Worm (Caenorhabditis elegans) whole organism, L1 larva: ENCODE results near the gene EEED8.4.

Experiments
- C16A3.4 ChIP-seq: fragments of 150-350 bp; optimal IDR thresholded peaks from 2 replicates; lab custom pipeline; 2014; ENCODE audit warnings: missing biosample characterization, missing genetic modification characterization
- C34B4.2 ChIP-seq: sonication (generic microtip); optimal IDR thresholded peaks from 2 replicates; lab custom pipeline; 2017; ENCODE audit warnings: mild to moderate bottlenecking, missing genetic modification characterization, missing compliant biosample characterization
- F16B12.6 ChIP-seq: fragments of 150-350 bp; optimal IDR thresholded peaks from 2 replicates; lab custom pipeline; 2014; ENCODE audit warnings: missing biosample characterization, missing genetic modification characterization
- Y116A8C.19 ChIP-seq: sonication (generic microtip); optimal IDR thresholded peaks from 2 replicates; lab custom pipeline; 2016; ENCODE audit warnings: missing compliant biosample characterization, missing genetic modification characterization, borderline replicate concordance
- blmp-1 ChIP-seq: fragments of 150-350 bp; optimal IDR thresholded peaks from 2 replicates; lab custom pipeline; 2014; ENCODE audit warnings: missing biosample characterization, missing genetic modification characterization
- ceh-8 ChIP-seq: fragments of 200-800 bp; sonication (Bioruptor generic); optimal IDR thresholded peaks from 2 replicates; lab custom pipeline; 2018; ENCODE audit warnings: mild to moderate bottlenecking, missing genetic modification characterization, moderate library complexity, missing compliant biosample characterization
- ceh-82 ChIP-seq, 3 experiments: fragments of 150-350 bp in 1 of 3; sonication (generic microtip) in 2 of 3; optimal IDR thresholded peaks; 2 replicates each; lab custom pipeline; 2014 to 2017; ENCODE audit warnings: missing biosample characterization in 3 of 3, missing genetic modification characterization in 3 of 3
- ceh-88 ChIP-seq: fragments of 200-800 bp; sonication (Bioruptor generic); IDR thresholded peaks from 2 replicates; pipeline ENCODE4 v1.3.6; 2022; ENCODE audit warnings: missing genetic modification characterization, missing compliant biosample characterization
- ceh-90 ChIP-seq: sonication (generic microtip); optimal IDR thresholded peaks from 2 replicates; lab custom pipeline; 2016; ENCODE audit warnings: missing genetic modification characterization, missing compliant biosample characterization
- ces-1 ChIP-seq: fragments of 150-350 bp; optimal IDR thresholded peaks from 2 replicates; lab custom pipeline; 2014; ENCODE audit warnings: missing biosample characterization, missing genetic modification reagents, missing genetic modification characterization
- dpl-1 ChIP-seq, 3 experiments: fragments of 150-350 bp in 2 of 3; sonication (generic microtip) in 1 of 3; optimal IDR thresholded peaks; 2 replicates each; lab custom pipeline; 2014 to 2017; ENCODE audit warnings: missing biosample characterization in 3 of 3, missing genetic modification characterization in 3 of 3, missing genetic modification reagents in 3 of 3
- dsc-1 ChIP-seq: sonication (generic microtip); optimal IDR thresholded peaks from 2 replicates; lab custom pipeline; 2016; ENCODE audit warnings: mild to moderate bottlenecking, missing genetic modification characterization, missing compliant biosample characterization
- efl-3 ChIP-seq: fragments of 200-800 bp; sonication (Bioruptor generic); optimal IDR thresholded peaks from 2 replicates; lab custom pipeline; 2018; ENCODE audit warnings: mild to moderate bottlenecking, missing genetic modification characterization, missing compliant biosample characterization
- elt-2 ChIP-seq: sonication (generic microtip); optimal IDR thresholded peaks from 2 replicates; lab custom pipeline; 2016; ENCODE audit warnings: missing genetic modification characterization, mild to moderate bottlenecking, inconsistent platforms, missing compliant biosample characterization, missing genetic modification reagents
- elt-3 ChIP-seq, 6 experiments: fragments of 150-350 bp in 1 of 6; sonication (generic microtip); optimal IDR thresholded peaks; 2 replicates each; lab custom pipeline; 2017 to 2018; ENCODE audit warnings: missing biosample characterization in 6 of 6, missing genetic modification characterization in 6 of 6, inconsistent platforms in 1 of 6
- fkh-10 ChIP-seq: sonication (generic microtip); optimal IDR thresholded peaks from 2 replicates; lab custom pipeline; 2017; ENCODE audit warnings: missing biosample characterization, missing genetic modification reagents, missing genetic modification characterization
- fkh-8 ChIP-seq: sonication (generic microtip); optimal IDR thresholded peaks from 2 replicates; lab custom pipeline; 2016; ENCODE audit warnings: mild to moderate bottlenecking, missing genetic modification characterization, missing compliant biosample characterization
- grh-1 ChIP-seq: fragments of 200-800 bp; sonication (Bioruptor generic); IDR thresholded peaks from 2 replicates; pipeline ENCODE4 v1.3.6; 2022; ENCODE audit warnings: missing genetic modification reagents, missing genetic modification characterization, missing compliant biosample characterization
- hlh-17 ChIP-seq: fragments of 200-800 bp; sonication (Bioruptor generic); optimal IDR thresholded peaks from 2 replicates; lab custom pipeline; 2018; ENCODE audit warnings: missing genetic modification characterization, mild to moderate bottlenecking, missing compliant biosample characterization, moderate library complexity, borderline replicate concordance
- hlh-4 ChIP-seq: sonication (generic microtip); optimal IDR thresholded peaks from 2 replicates; lab custom pipeline; 2016; ENCODE audit warnings: mild to moderate bottlenecking, missing genetic modification characterization, missing compliant biosample characterization
- hpl-2 ChIP-seq: fragments of 150-350 bp; optimal IDR thresholded peaks from 2 replicates; lab custom pipeline; 2014; ENCODE audit warnings: missing biosample characterization, missing genetic modification reagents, missing genetic modification characterization
- isw-1 ChIP-seq: fragments of 200-800 bp; sonication (Bioruptor generic); IDR thresholded peaks from 2 replicates; pipeline ENCODE4 v1.3.6; 2022; ENCODE audit warnings: missing genetic modification characterization, missing compliant biosample characterization
- jun-1 ChIP-seq: fragments of 150-350 bp; optimal IDR thresholded peaks from 2 replicates; lab custom pipeline; 2014; ENCODE audit warnings: missing biosample characterization, missing genetic modification reagents, missing genetic modification characterization
- lin-14 ChIP-seq: fragments of 200-800 bp; sonication (Bioruptor generic); optimal IDR thresholded peaks from 2 replicates; lab custom pipeline; 2018; ENCODE audit warnings: mild to moderate bottlenecking, missing genetic modification characterization, moderate library complexity, missing compliant biosample characterization
- lin-35 ChIP-seq, 2 experiments: fragments of 150-350 bp; optimal IDR thresholded peaks; 2 replicates each; lab custom pipeline; 2014; ENCODE audit warnings: missing biosample characterization in 2 of 2, missing genetic modification characterization in 2 of 2, missing genetic modification reagents in 2 of 2
- lin-39 ChIP-seq: fragments of 150-350 bp; optimal IDR thresholded peaks from 2 replicates; lab custom pipeline; 2014; ENCODE audit warnings: missing biosample characterization, missing genetic modification reagents, missing genetic modification characterization
- lir-3 ChIP-seq: sonication (generic microtip); optimal IDR thresholded peaks from 2 replicates; lab custom pipeline; 2016; ENCODE audit warnings: mild to moderate bottlenecking, missing genetic modification characterization, moderate library complexity, missing compliant biosample characterization; ENCODE audit not compliant: poor library complexity
- lsy-2 ChIP-seq, 2 experiments: fragments of 150-350 bp; optimal IDR thresholded peaks; 2 replicates each; lab custom pipeline; 2014; ENCODE audit warnings: missing biosample characterization in 2 of 2, missing genetic modification characterization in 2 of 2
- mdl-1 ChIP-seq, 2 experiments: fragments of 150-350 bp; optimal IDR thresholded peaks; 2 replicates each; lab custom pipeline; 2014 to 2017; ENCODE audit warnings: missing biosample characterization in 2 of 2, missing genetic modification characterization in 2 of 2, inconsistent platforms in 1 of 2
- nhr-12 ChIP-seq: sonication (generic microtip); optimal IDR thresholded peaks from 2 replicates; lab custom pipeline; 2017; ENCODE audit warnings: missing biosample characterization, missing genetic modification characterization
- nhr-19 ChIP-seq: fragments of 200-800 bp; sonication (Bioruptor generic); conservative IDR thresholded peaks from 2 replicates; pipeline ENCODE4 v1.3.6; 2022; ENCODE audit warnings: missing genetic modification characterization, missing compliant biosample characterization
- nhr-20 ChIP-seq: sonication (generic microtip); optimal IDR thresholded peaks from 2 replicates; lab custom pipeline; 2016; ENCODE audit warnings: mild to moderate bottlenecking, missing genetic modification characterization, missing compliant biosample characterization
- nhr-47 ChIP-seq: sonication (generic microtip); optimal IDR thresholded peaks from 2 replicates; lab custom pipeline; 2016; ENCODE audit warnings: mild to moderate bottlenecking, missing genetic modification characterization, moderate library complexity, missing compliant biosample characterization
- nhr-76 ChIP-seq: sonication (generic microtip); optimal IDR thresholded peaks from 2 replicates; lab custom pipeline; 2017; ENCODE audit warnings: missing biosample characterization, missing genetic modification characterization
- nhr-77 ChIP-seq: fragments of 150-350 bp; optimal IDR thresholded peaks from 2 replicates; lab custom pipeline; 2014; ENCODE audit warnings: missing biosample characterization, missing genetic modification characterization
- nhr-85 ChIP-seq: sonication (generic microtip); peaks from one replicate; lab custom pipeline; 2016; ENCODE audit warnings: missing genetic modification characterization, inconsistent platforms, missing compliant biosample characterization
- pax-3 ChIP-seq: fragments of 200-800 bp; sonication (Bioruptor generic); optimal IDR thresholded peaks from 2 replicates; lab custom pipeline; 2018; ENCODE audit warnings: mild to moderate bottlenecking, missing genetic modification characterization, moderate library complexity, missing compliant biosample characterization
- pqm-1 ChIP-seq: sonication (generic microtip); optimal IDR thresholded peaks from 3 replicates; lab custom pipeline; 2017; ENCODE audit warnings: missing biosample characterization, missing genetic modification characterization
- rnt-1 ChIP-seq: sonication (generic microtip); optimal IDR thresholded peaks from 2 replicates; lab custom pipeline; 2016; ENCODE audit warnings: mild to moderate bottlenecking, missing genetic modification characterization, moderate library complexity, missing compliant biosample characterization
- snpc-4 ChIP-seq: fragments of 150-350 bp; optimal IDR thresholded peaks from 2 replicates; lab custom pipeline; 2014; ENCODE audit warnings: missing biosample characterization, missing genetic modification characterization
- swsn-7 ChIP-seq: sonication (generic microtip); optimal IDR thresholded peaks from 2 replicates; lab custom pipeline; 2016; ENCODE audit warnings: missing genetic modification characterization, missing compliant biosample characterization
- tbx-2 ChIP-seq: sonication (generic microtip); optimal IDR thresholded peaks from 2 replicates; lab custom pipeline; 2016; ENCODE audit warnings: missing genetic modification characterization, missing compliant biosample characterization
- tlp-1 ChIP-seq: fragments of 150-350 bp; optimal IDR thresholded peaks from 2 replicates; lab custom pipeline; 2014; ENCODE audit warnings: missing biosample characterization, missing genetic modification characterization
- unc-130 ChIP-seq: fragments of 150-350 bp; optimal IDR thresholded peaks from 2 replicates; lab custom pipeline; 2017; ENCODE audit warnings: missing biosample characterization, missing genetic modification characterization, inconsistent platforms
- unc-30 ChIP-seq: sonication (generic microtip); optimal IDR thresholded peaks from 2 replicates; lab custom pipeline; 2017; ENCODE audit warnings: missing biosample characterization, missing genetic modification characterization
- unc-86 ChIP-seq: sonication (generic microtip); optimal IDR thresholded peaks from 2 replicates; lab custom pipeline; 2016; ENCODE audit warnings: missing genetic modification characterization, missing compliant biosample characterization
- vab-15 ChIP-seq: sonication (generic microtip); optimal IDR thresholded peaks from 2 replicates; lab custom pipeline; 2017; ENCODE audit warnings: missing genotype, mild to moderate bottlenecking, missing genetic modification characterization, missing compliant biosample characterization
- ztf-11 ChIP-seq, 2 experiments: sonication (generic microtip); optimal IDR thresholded peaks; 2 replicates each; lab custom pipeline; 2016 to 2017; ENCODE audit warnings: missing genetic modification characterization in 2 of 2, missing biosample characterization in 1 of 2, missing compliant biosample characterization in 1 of 2

Gene EEED8.4

DNA sequence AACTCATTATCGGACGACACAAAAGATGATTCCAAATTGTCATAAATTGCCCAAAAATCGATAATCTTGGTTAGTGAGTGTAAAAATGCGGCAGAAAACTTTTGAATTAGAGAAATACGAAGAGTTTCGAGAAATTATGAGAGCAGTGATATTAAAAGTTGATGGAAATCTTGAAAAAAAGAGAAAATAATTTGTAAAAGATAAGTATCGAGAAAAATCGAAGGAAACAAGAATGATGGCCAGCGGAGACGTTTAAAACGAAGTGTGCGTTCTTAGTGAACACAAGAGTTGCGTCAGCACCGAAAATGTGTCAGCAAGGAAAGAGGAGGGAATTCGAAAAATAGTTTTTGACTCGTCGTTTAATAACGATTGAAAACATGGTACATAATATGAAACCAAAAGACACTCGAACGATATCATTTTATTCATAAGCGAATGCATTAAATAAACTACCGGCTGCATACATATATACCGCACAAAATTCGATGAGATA is 19.2 kb upstream of the EEED8.4 start, which contains the start of gene ndx-6 (continued):
- TF ChIP-seq dpl-1 (GFP tag; optimal IDR thresholded peaks at IDR 0.05; lab: Kevin White, UChicago) (peak; percentile 99), ceh-90 (peak; percentile 26), tlp-1 (tag; lab: Kevin White, UChicago) (no peak), blmp-1 (peak; percentile 81), lin-14 (GFP tag; lab: Kevin White, UChicago) (peak; percentile 88), nhr-47 (tag; lab: Kevin White, UChicago) (peak; percentile 90), snpc-4 (tag; lab: Kevin White, UChicago) (peak; percentile 78), ces-1 (GFP tag; lab: Kevin White, UChicago) (no peak), nhr-12 (tag; lab: Kevin White, UChicago) (no peak), efl-3 (GFP tag; lab: Kevin White, UChicago) (no peak), hpl-2 (GFP tag; lab: Kevin White, UChicago) (no peak), unc-86 (tag; lab: Kevin White, UChicago) (peak; percentile 76), fkh-10 (GFP tag; lab: Kevin White, UChicago) (peak; percentile 46), isw-1 (GFP tag; lab: Robert Waterston, UW) (peak; percentile 74), pax-3 (peak; percentile 7), nhr-20 (tag; lab: Kevin White, UChicago) (peak; percentile 91), ceh-8 (GFP tag; lab: Kevin White, UChicago) (no peak), lir-3 (tag; lab: Kevin White, UChicago) (peak; percentile 62), rnt-1 (tag; lab: Kevin White, UChicago) (peak; percentile 93), vab-15 (tag; lab: Kevin White, UChicago) (no peak), unc-30 (no peak), grh-1 (GFP tag; lab: Robert Waterston, UW) (peak; percentile 60), F16B12.6 (peak; percentile 67), dsc-1 (tag; lab: Kevin White, UChicago) (peak; percentile 88), nhr-85 (tag; lab: Kevin White, UChicago) (peak; percentile 93), swsn-7 (tag; lab: Kevin White, UChicago) (peak; percentile 87), pqm-1 (tag; lab: Kevin White, UChicago) (no peak), C34B4.2 (tag; lab: Kevin White, UChicago) (no peak), fkh-8 (tag; lab: Kevin White, UChicago) (peak; percentile 80), ztf-11 (tag; optimal IDR thresholded peaks at IDR 0.05; lab: Kevin White, UChicago) (peak in 1 of 2 experiments; percentile 27), nhr-76 (tag; lab: Kevin White, UChicago) (no peak), elt-2 (tag; lab: Kevin White, UChicago) (peak; percentile 86), C16A3.4 (peak; percentile 90), lin-39 (peak; percentile 65), hlh-4 (tag; lab: Kevin White, UChicago) (no peak), nhr-19 (GFP tag; lab: Robert Waterston, UW) (peak; percentile 87), ceh-88 (GFP tag; lab: Robert Waterston, UW) (no peak), jun-1 (tag; lab: Kevin White, UChicago) (peak; percentile 80), lin-35 (GFP tag; optimal IDR thresholded peaks at IDR 0.05; lab: Kevin White, UChicago) (peak; percentile 99 to 100), ceh-82 (tag; optimal IDR thresholded peaks at IDR 0.05; lab: Kevin White, UChicago) (peak; percentile 81 to 88 (median 84)), hlh-17 (GFP tag; lab: Kevin White, UChicago) (no peak), lsy-2 (tag; optimal IDR thresholded peaks at IDR 0.05; lab: Kevin White, UChicago) (peak; percentile 90 to 92), mdl-1 (tag; optimal IDR thresholded peaks at IDR 0.05; lab: Kevin White, UChicago) (peak in 1 of 2 experiments; percentile 65), elt-3 (tag; optimal IDR thresholded peaks at IDR 0.05; lab: Kevin White, UChicago) (peak in 2 of 6 experiments; percentile 73 to 87), nhr-77 (tag; lab: Kevin White, UChicago) (peak; percentile 52), unc-130 (tag; lab: Kevin White, UChicago) (peak; percentile 83), tbx-2 (tag; lab: Kevin White, UChicago) (peak; percentile 83), Y116A8C.19 (tag; lab: Kevin White, UChicago) (no peak)
